Fruit fly (Drosophila melanogaster): ENCODE measurements around the gene Ibf1.
A peak's percentile ranks its signal among the peaks of the same experiment; 100 is the strongest.

Gene Ibf1

DNA sequence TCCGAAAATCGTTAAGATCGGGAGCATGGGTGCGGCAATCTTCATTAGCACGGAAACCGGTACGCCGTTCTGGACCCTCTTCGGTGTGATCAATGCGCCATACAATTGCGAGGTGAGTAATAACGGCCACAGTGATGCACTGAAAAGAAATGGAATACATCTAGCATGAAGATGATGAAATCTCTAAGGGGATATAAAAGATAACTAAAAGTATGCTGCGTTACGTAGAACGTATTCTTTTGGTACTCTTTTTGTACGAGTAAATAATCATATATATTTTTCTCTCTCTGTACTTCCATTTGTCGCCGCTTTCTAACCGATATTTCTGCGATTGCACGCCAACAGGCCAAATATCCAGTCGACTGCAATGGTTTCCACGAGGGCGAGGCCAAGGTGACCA lies 7.9 kb upstream of the Ibf1 start (continued):
- TF ChIP-seq CG11762 (GFP tag; optimal IDR thresholded peaks at IDR 0.05; ENCODE audit: insufficient read depth): peak; percentile 71
- peak; percentile 93 for TF ChIP-seq topi (GFP tag; optimal IDR thresholded peaks at IDR 0.05)
- peak; percentile 92 for TF ChIP-seq Sox102F (GFP tag; optimal IDR thresholded peaks at IDR 0.05)
- TF ChIP-seq pdm3 (GFP tag; optimal IDR thresholded peaks at IDR 0.05): peak; percentile 87
- peak; percentile 88 for TF ChIP-seq CG10631 (GFP tag; optimal IDR thresholded peaks at IDR 0.05)
- TF ChIP-seq vri (GFP tag; optimal IDR thresholded peaks at IDR 0.05): no peak
- TF ChIP-seq Sox15 (GFP tag; optimal IDR thresholded peaks at IDR 0.05): peak; percentile 77
- TF ChIP-seq Eip93F (GFP tag; optimal IDR thresholded peaks at IDR 0.05): peak; percentile 84
- peak; percentile 91 for TF ChIP-seq CG3919 (GFP tag; optimal IDR thresholded peaks at IDR 0.05)
- TF ChIP-seq CG3032 (tag; optimal IDR thresholded peaks at IDR 0.05): peak; percentile 71
- TF ChIP-seq CG10669 (GFP tag; optimal IDR thresholded peaks at IDR 0.05): peak; percentile 71
- TF ChIP-seq dac (GFP tag; optimal IDR thresholded peaks at IDR 0.05): peak; percentile 79
- peak; percentile 84 for TF ChIP-seq net (GFP tag; optimal IDR thresholded peaks at IDR 0.05)
- peak; percentile 67 for TF ChIP-seq Blimp-1 (GFP tag; optimal IDR thresholded peaks at IDR 0.05)
- TF ChIP-seq eg (GFP tag; IDR thresholded peaks at IDR 0.05): peak; percentile 93; the same call in 2 of the 3 replicates
- TF ChIP-seq Gug (GFP tag; IDR thresholded peaks at IDR 0.05): peak; percentile 76
- peak; percentile 88 for TF ChIP-seq acj6 (GFP tag; optimal IDR thresholded peaks at IDR 0.05)
- TF ChIP-seq lz (GFP tag; optimal IDR thresholded peaks at IDR 0.05): peak; percentile 92
- TF ChIP-seq esn (GFP tag; optimal IDR thresholded peaks at IDR 0.05): peak; percentile 94
- peak; percentile 86 for TF ChIP-seq CG6854 (GFP tag; optimal IDR thresholded peaks at IDR 0.05)
- TF ChIP-seq CG8119 (GFP tag; IDR thresholded peaks at IDR 0.05): peak; percentile 91
- TF ChIP-seq fd85E (GFP tag; optimal IDR thresholded peaks at IDR 0.05): peak; percentile 26

DNA sequence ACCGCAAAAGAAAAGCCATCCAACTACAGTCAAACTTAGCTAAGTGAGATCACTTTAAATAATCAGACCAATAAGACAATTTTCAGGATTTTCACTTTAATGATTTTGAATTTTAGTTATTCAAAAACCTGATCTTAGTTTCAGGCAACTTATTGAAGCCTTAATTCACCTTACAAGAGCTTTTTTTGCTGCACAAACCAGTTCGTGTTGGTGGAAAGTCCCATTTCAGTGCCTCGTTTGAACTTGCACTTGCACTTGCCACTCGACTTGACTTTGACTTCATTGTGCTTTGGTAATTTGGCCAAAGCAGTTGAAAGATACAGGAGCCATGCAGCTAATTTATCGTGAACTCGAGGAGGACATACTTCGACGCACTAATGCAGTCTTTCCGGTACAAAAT lies 7.2 kb upstream of the Ibf1 start, which contains the start of gene St2:
TSS of gene St2 (plus strand) at position 301 of the 400 bp plus-strand sequence.
- TF ChIP-seq Eip78C (GFP tag) (peak; percentile 43), CG1621 (tag; optimal IDR thresholded peaks at IDR 0.05) (no peak)

DNA sequence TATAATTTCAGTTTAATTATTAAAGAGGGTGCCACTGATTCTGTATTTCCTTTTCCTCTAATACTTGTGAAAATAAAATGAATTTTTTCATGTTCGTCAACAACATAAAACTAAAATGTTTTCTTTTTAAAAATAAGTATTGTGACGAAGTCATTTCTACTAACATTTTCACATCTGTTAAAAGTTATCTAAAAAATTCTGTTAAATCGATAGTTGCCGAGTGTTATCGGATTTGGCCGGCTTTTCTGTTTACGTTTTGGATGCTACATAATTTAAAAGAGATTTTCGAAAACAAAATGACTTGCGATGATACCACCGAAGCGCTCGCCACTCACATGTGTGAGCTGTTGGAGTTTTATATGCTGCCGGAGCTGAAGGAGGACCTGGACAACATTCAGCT lies 4.0 kb upstream of the Ibf1 start, which contains the start of gene CG16734:
TSS of gene CG16734 (plus strand) at position 255 of the 400 bp plus-strand sequence.
- no peak for TF ChIP-seq CG8119 (GFP tag; IDR thresholded peaks at IDR 0.05)
- TF ChIP-seq CG15336 (GFP tag; IDR thresholded peaks at IDR 0.05): no peak
- no peak for TF ChIP-seq vri (GFP tag; optimal IDR thresholded peaks at IDR 0.05)
- no peak for TF ChIP-seq Eip93F (GFP tag; optimal IDR thresholded peaks at IDR 0.05)
- no peak for TF ChIP-seq acj6 (GFP tag; optimal IDR thresholded peaks at IDR 0.05)
- TF ChIP-seq CG4318 (GFP tag; optimal IDR thresholded peaks at IDR 0.05): no peak
- no peak for TF ChIP-seq lz (GFP tag; optimal IDR thresholded peaks at IDR 0.05)
- TF ChIP-seq eg (GFP tag; IDR thresholded peaks at IDR 0.05): no peak
- no peak for TF ChIP-seq CG3919 (GFP tag; optimal IDR thresholded peaks at IDR 0.05)

DNA sequence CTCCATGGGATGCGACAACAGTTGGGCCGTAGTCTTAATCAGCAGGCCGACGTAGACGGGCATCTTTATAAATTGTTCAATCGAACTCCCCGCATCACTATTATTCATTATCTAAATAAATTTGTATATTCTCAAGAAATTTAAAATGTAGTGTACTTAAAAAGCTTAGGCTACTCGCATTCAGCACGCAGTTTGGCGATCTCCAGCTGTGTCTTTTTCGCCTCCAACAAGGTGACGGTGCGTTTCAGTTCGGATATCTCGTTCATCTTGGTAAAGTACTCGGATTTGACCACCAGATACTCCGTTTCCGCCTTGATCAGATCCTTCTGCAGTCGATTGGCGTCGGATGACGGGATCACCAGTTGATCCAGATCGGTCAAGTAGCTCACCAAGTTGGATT lies 1.1 kb upstream of the Ibf1 start, which contains the start of gene CG16736:
TSS of gene CG16736 (minus strand) at position 101 of the 400 bp plus-strand sequence.
- TF ChIP-seq CG7368 (GFP tag; optimal IDR thresholded peaks at IDR 0.05): no peak
- TF ChIP-seq CG6792 (GFP tag; optimal IDR thresholded peaks at IDR 0.05): no peak
- no peak for TF ChIP-seq Sox102F (GFP tag; optimal IDR thresholded peaks at IDR 0.05)
- no peak for TF ChIP-seq CG6808 (GFP tag; optimal IDR thresholded peaks at IDR 0.05)
- TF ChIP-seq vri (GFP tag; optimal IDR thresholded peaks at IDR 0.05): no peak
- no peak for TF ChIP-seq CG9139 (GFP tag; optimal IDR thresholded peaks at IDR 0.05)
- no peak for TF ChIP-seq CG8319 (GFP tag; optimal IDR thresholded peaks at IDR 0.05)
- TF ChIP-seq fd85E (GFP tag; optimal IDR thresholded peaks at IDR 0.05): no peak
- no peak for TF ChIP-seq Eip75B (GFP tag; optimal IDR thresholded peaks at IDR 0.05)
- TF ChIP-seq dsx (GFP tag; optimal IDR thresholded peaks at IDR 0.05; ENCODE audit: poor library complexity, severe bottlenecking): no peak
- no peak for TF ChIP-seq dac (GFP tag; optimal IDR thresholded peaks at IDR 0.05)
- TF ChIP-seq Sox15 (GFP tag; optimal IDR thresholded peaks at IDR 0.05): no peak
